ENCODE assay signal across 2 worm cellular contexts in the genomic region with DNA sequence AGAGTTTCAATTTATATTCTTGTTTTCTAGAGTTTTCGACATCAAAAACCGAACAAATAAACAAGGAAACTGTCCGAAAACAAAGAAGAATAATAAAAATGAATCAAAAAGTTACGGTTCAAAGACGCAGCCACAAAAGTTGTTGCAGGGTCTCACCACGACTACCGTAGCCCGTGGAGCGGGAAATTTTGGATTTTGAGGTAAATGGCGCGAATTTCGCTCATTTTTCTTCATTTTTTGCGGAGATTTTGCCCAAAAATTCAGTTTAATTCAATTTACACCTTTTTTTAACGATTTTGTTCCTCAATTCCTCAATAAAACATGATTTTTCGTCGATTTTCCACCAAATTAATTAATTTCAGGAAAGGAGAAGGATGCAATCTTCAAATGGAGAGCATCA.
TF ChIP-seq lines count a peak whose summit lies in the region.

Gene mex-1 (plus strand): TSS at position 363 of the 400 bp plus-strand sequence.

TF ChIP-seq in whole organism, L4 larva, 104 proteins besides CTCF, POLR2A, EP300 and RAD21:
- peak; percentile 60 for TF ChIP-seq snpc-1.2 (GFP tag; IDR thresholded peaks at IDR 0.05; lab: Robert Waterston, UW)
- TF ChIP-seq tag-97 (GFP tag; IDR thresholded peaks at IDR 0.05; lab: Robert Waterston, UW), result no peak
- no peak for TF ChIP-seq fkh-10 (GFP tag; optimal IDR thresholded peaks at IDR 0.05; lab: Kevin White, UChicago)
- no peak for TF ChIP-seq ceh-28 (tag; optimal IDR thresholded peaks at IDR 0.05; lab: Kevin White, UChicago)
- no peak for TF ChIP-seq php-3 (GFP tag; IDR thresholded peaks at IDR 0.05; lab: Robert Waterston, UW)
- TF ChIP-seq nhr-102 (tag; optimal IDR thresholded peaks at IDR 0.05; lab: Kevin White, UChicago), result no peak
- TF ChIP-seq duxl-1 (tag; optimal IDR thresholded peaks at IDR 0.05; lab: Kevin White, UChicago; ENCODE audit: poor library complexity), result no peak
- TF ChIP-seq ceh-44 (GFP tag; IDR thresholded peaks at IDR 0.05; lab: Robert Waterston, UW), result no peak
- no peak for TF ChIP-seq F10B5.3 (tag; optimal IDR thresholded peaks at IDR 0.05; lab: Kevin White, UChicago)
- TF ChIP-seq unc-130 (GFP tag; optimal IDR thresholded peaks at IDR 0.05; lab: Kevin White, UChicago), result peak; percentile 84
- no peak for TF ChIP-seq madf-5 (GFP tag; IDR thresholded peaks at IDR 0.05; lab: Robert Waterston, UW)
- no peak for TF ChIP-seq hlh-30 (tag; optimal IDR thresholded peaks at IDR 0.05; lab: Kevin White, UChicago; ENCODE audit: insufficient read depth)
- no peak for TF ChIP-seq zip-2 (tag; optimal IDR thresholded peaks at IDR 0.05; lab: Kevin White, UChicago)
- TF ChIP-seq lin-29 (GFP tag; IDR thresholded peaks at IDR 0.05; lab: Robert Waterston, UW), result no peak
- TF ChIP-seq dmd-9 (GFP tag; IDR thresholded peaks at IDR 0.05; lab: Robert Waterston, UW), result no peak
- no peak for TF ChIP-seq mdl-1 (tag; optimal IDR thresholded peaks at IDR 0.05; lab: Kevin White, UChicago)
- TF ChIP-seq ctbp-1 (GFP tag; IDR thresholded peaks at IDR 0.05; lab: Robert Waterston, UW), result no peak
- peak; percentile 56; the same call in 1 of the 2 replicates for TF ChIP-seq vab-7 (GFP tag; IDR thresholded peaks at IDR 0.05; lab: Robert Waterston, UW)
- TF ChIP-seq sdz-12 (GFP tag; optimal IDR thresholded peaks at IDR 0.05; lab: Kevin White, UChicago), result no peak
- no peak for TF ChIP-seq zfp-2 (tag; optimal IDR thresholded peaks at IDR 0.05; lab: Kevin White, UChicago)
- TF ChIP-seq T26A8.4 (GFP tag; IDR thresholded peaks at IDR 0.05; lab: Robert Waterston, UW), result no peak
- TF ChIP-seq pha-4 (GFP tag; IDR thresholded peaks at IDR 0.05; lab: Robert Waterston, UW), result no peak
- no peak for TF ChIP-seq pha-4 (tag; optimal IDR thresholded peaks at IDR 0.05; lab: Kevin White, UChicago)
- peak; percentile 92 for TF ChIP-seq Y48G9A.11 (GFP tag; IDR thresholded peaks at IDR 0.05; lab: Robert Waterston, UW)
- no peak for TF ChIP-seq rbr-2 (tag; optimal IDR thresholded peaks at IDR 0.05; lab: Kevin White, UChicago)
- no peak for TF ChIP-seq ztf-11 (tag; optimal IDR thresholded peaks at IDR 0.05; lab: Kevin White, UChicago)
- no peak for TF ChIP-seq R02D3.7 (tag; optimal IDR thresholded peaks at IDR 0.05; lab: Kevin White, UChicago)
- no peak for TF ChIP-seq ceh-20 (GFP tag; IDR thresholded peaks at IDR 0.05; lab: Robert Waterston, UW)
- TF ChIP-seq dve-1 (tag; optimal IDR thresholded peaks at IDR 0.05; lab: Kevin White, UChicago; ENCODE audit: insufficient read depth), result no peak
- TF ChIP-seq jun-1 (tag; optimal IDR thresholded peaks at IDR 0.05; lab: Kevin White, UChicago), result no peak
- TF ChIP-seq lsy-2 (tag; optimal IDR thresholded peaks at IDR 0.05; lab: Kevin White, UChicago), result peak in 1 of 2 experiments; percentile 24
- TF ChIP-seq ceh-32 (tag; optimal IDR thresholded peaks at IDR 0.05; lab: Kevin White, UChicago; ENCODE audit: poor library complexity), result no peak
- no peak for TF ChIP-seq F44E2.7 (GFP tag; IDR thresholded peaks at IDR 0.05; lab: Robert Waterston, UW)
- TF ChIP-seq mxl-2 (GFP tag; conservative IDR thresholded peaks at IDR 0.05; lab: Robert Waterston, UW), result no peak
- TF ChIP-seq daf-16 (GFP tag; optimal IDR thresholded peaks at IDR 0.05; lab: Kevin White, UChicago), result no peak
- no peak for TF ChIP-seq daf-16 (tag; optimal IDR thresholded peaks at IDR 0.05; lab: Kevin White, UChicago)
- TF ChIP-seq lin-38 (GFP tag; IDR thresholded peaks at IDR 0.05; lab: Robert Waterston, UW), result peak; percentile 88
- TF ChIP-seq Y5F2A.4 (GFP tag; optimal IDR thresholded peaks at IDR 0.05; lab: Kevin White, UChicago), result no peak
- no peak for TF ChIP-seq mdt-29 (GFP tag; IDR thresholded peaks at IDR 0.05; lab: Robert Waterston, UW)
- peak; percentile 77 for TF ChIP-seq F49E8.2 (tag; optimal IDR thresholded peaks at IDR 0.05; lab: Kevin White, UChicago; ENCODE audit: borderline replicate concordance)
- TF ChIP-seq lim-7 (GFP tag; IDR thresholded peaks at IDR 0.05; lab: Robert Waterston, UW), result no peak

TF ChIP-seq in whole organism, young adult, 124 proteins besides CTCF, POLR2A, EP300 and RAD21 (continues in another document):
- TF ChIP-seq ztf-26 (tag; optimal IDR thresholded peaks at IDR 0.05; lab: Kevin White, UChicago) (no peak), ztf-28 (GFP tag; IDR thresholded peaks at IDR 0.05; lab: Robert Waterston, UW) (peak; percentile 92), egl-18 (GFP tag; IDR thresholded peaks at IDR 0.05; lab: Robert Waterston, UW) (no peak), him-1 (tag; optimal IDR thresholded peaks at IDR 0.05; lab: Kevin White, UChicago) (peak; percentile 62), Y53G8AR.9 (GFP tag; conservative IDR thresholded peaks at IDR 0.05; lab: Robert Waterston, UW) (peak; percentile 78; the same call in 1 of the 2 replicates), F10E7.11 (tag; optimal IDR thresholded peaks at IDR 0.05; lab: Kevin White, UChicago) (no peak), repo-1 (tag; optimal IDR thresholded peaks at IDR 0.05; lab: Kevin White, UChicago) (no peak), sdz-38 (tag; optimal IDR thresholded peaks at IDR 0.05; lab: Kevin White, UChicago) (no peak), ztf-22 (GFP tag; optimal IDR thresholded peaks at IDR 0.05; lab: Kevin White, UChicago) (no peak), mes-4 (tag; optimal IDR thresholded peaks at IDR 0.05; lab: Kevin White, UChicago) (no peak), K11D2.4 (GFP tag; IDR thresholded peaks at IDR 0.05; lab: Robert Waterston, UW) (no peak), egrh-3 (GFP tag; IDR thresholded peaks at IDR 0.05; lab: Robert Waterston, UW) (no peak), lin-40 (tag; optimal IDR thresholded peaks at IDR 0.05; lab: Kevin White, UChicago) (no peak), cebp-1 (GFP tag; IDR thresholded peaks at IDR 0.05; lab: Robert Waterston, UW) (no peak), cebp-1 (tag; optimal IDR thresholded peaks at IDR 0.05; lab: Kevin White, UChicago) (no peak), aptf-2 (GFP tag; conservative IDR thresholded peaks at IDR 0.05; lab: Robert Waterston, UW) (0 out of 2 replicates have a peak, but pooled peaks have one; percentile 56), ccch-3 (GFP tag; optimal IDR thresholded peaks at IDR 0.05; lab: Kevin White, UChicago) (no peak), mxl-1 (tag; optimal IDR thresholded peaks at IDR 0.05; lab: Kevin White, UChicago) (no peak), madf-10 (tag; optimal IDR thresholded peaks at IDR 0.05; lab: Kevin White, UChicago) (no peak), F55B11.4 (tag; optimal IDR thresholded peaks at IDR 0.05; lab: Kevin White, UChicago; ENCODE audit: borderline replicate concordance, insufficient read depth) (no peak), ama-1 (optimal IDR thresholded peaks at IDR 0.05; lab: Kevin White, UChicago) (no peak), ama-1 (GFP tag; optimal IDR thresholded peaks at IDR 0.05; lab: Kevin White, UChicago) (no peak), T07F8.4 (tag; optimal IDR thresholded peaks at IDR 0.05; lab: Kevin White, UChicago) (no peak), Y79H2A.3 (GFP tag; conservative IDR thresholded peaks at IDR 0.05; lab: Robert Waterston, UW) (peak; percentile 78), hsf-1 (GFP tag; IDR thresholded peaks at IDR 0.05; lab: Robert Waterston, UW) (peak; percentile 91), F39B2.1 (GFP tag; IDR thresholded peaks at IDR 0.05; lab: Robert Waterston, UW) (no peak), nfya-1 (tag; optimal IDR thresholded peaks at IDR 0.05; lab: Kevin White, UChicago; ENCODE audit: borderline replicate concordance, insufficient read depth) (no peak), Y56A3A.18 (GFP tag; IDR thresholded peaks at IDR 0.05; lab: Robert Waterston, UW) (no peak), snpc-1.1 (tag; optimal IDR thresholded peaks at IDR 0.05; lab: Kevin White, UChicago; ENCODE audit: insufficient read depth) (peak; percentile 72), ztf-18 (tag; optimal IDR thresholded peaks at IDR 0.05; lab: Kevin White, UChicago) (no peak), akir-1 (GFP tag; optimal IDR thresholded peaks at IDR 0.05; lab: Kevin White, UChicago) (no peak), F22D6.2 (tag; optimal IDR thresholded peaks at IDR 0.05; lab: Kevin White, UChicago) (no peak), dpff-1 (tag; optimal IDR thresholded peaks at IDR 0.05; lab: Kevin White, UChicago) (no peak), lin-26 (GFP tag; IDR thresholded peaks at IDR 0.05; lab: Robert Waterston, UW) (no peak), egl-44 (GFP tag; IDR thresholded peaks at IDR 0.05; lab: Robert Waterston, UW) (no peak), C17E4.6 (GFP tag; IDR thresholded peaks at IDR 0.05; lab: Robert Waterston, UW) (peak; percentile 95), chd-7 (tag; optimal IDR thresholded peaks at IDR 0.05; lab: Kevin White, UChicago) (no peak), sea-2 (GFP tag; IDR thresholded peaks at IDR 0.05; lab: Robert Waterston, UW) (no peak), dpl-1 (GFP tag; optimal IDR thresholded peaks at IDR 0.05; lab: Kevin White, UChicago) (peak; percentile 97), unc-130 (GFP tag; optimal IDR thresholded peaks at IDR 0.05; lab: Kevin White, UChicago) (peak; percentile 92), nfyb-1 (GFP tag; IDR thresholded peaks at IDR 0.05; lab: Robert Waterston, UW) (peak; percentile 85; the same call in 1 of the 2 replicates), aptf-3 (GFP tag; IDR thresholded peaks at IDR 0.05; lab: Robert Waterston, UW) (no peak), lag-1 (GFP tag; IDR thresholded peaks at IDR 0.05; lab: Robert Waterston, UW) (no peak), atf-7 (tag; optimal IDR thresholded peaks at IDR 0.05; lab: Kevin White, UChicago) (no peak), B0336.3 (GFP tag; IDR thresholded peaks at IDR 0.05; lab: Robert Waterston, UW) (peak; percentile 83), unc-62 (GFP tag; optimal IDR thresholded peaks at IDR 0.05; lab: Kevin White, UChicago) (no peak), F57C9.4 (tag; optimal IDR thresholded peaks at IDR 0.05; lab: Kevin White, UChicago) (no peak), xnd-1 (tag; optimal IDR thresholded peaks at IDR 0.05; lab: Kevin White, UChicago) (peak; percentile 100), snpc-4 (GFP tag; optimal IDR thresholded peaks at IDR 0.05; lab: Kevin White, UChicago) (peak; percentile 54), snpc-4 (tag; optimal IDR thresholded peaks at IDR 0.05; lab: Kevin White, UChicago) (peak in 1 of 4 experiments; percentile 32), Y53F4B.3 (GFP tag; IDR thresholded peaks at IDR 0.05; lab: Robert Waterston, UW) (0 out of 2 replicates have a peak, but pooled peaks have one; percentile 31), tlf-1 (GFP tag; optimal IDR thresholded peaks at IDR 0.05; lab: Kevin White, UChicago) (peak; percentile 95), mel-28 (tag; optimal IDR thresholded peaks at IDR 0.05; lab: Kevin White, UChicago; ENCODE audit: borderline replicate concordance) (no peak), ceh-40 (GFP tag; IDR thresholded peaks at IDR 0.05; lab: Robert Waterston, UW) (no peak)

Comparison
In these comparisons a context has a peak if more than half of its experiments do, and no peak if none do; other contexts are left out.
1. Of the 7 proteins assayed by ChIP-seq in both whole organism, young adult and whole organism, L4 larva: peak only in whole organism, young adult: dpl-1; only in whole organism, L4 larva: none; in both: F49E8.2 and unc-130; in neither: 3; mixed calls (peak in some experiments, not most) for 1.